Fruit fly (Drosophila melanogaster) whole organism, embryonic: ENCODE results near the gene CG11294.

Experiments
- Awh ChIP-seq: fragments of 200-800 bp; sonication (Bioruptor generic); IDR thresholded peaks from 2 replicates; pipeline ENCODE4, ENCODE4 v1.3.6; 2022; ENCODE audit warnings: missing biosample characterization, missing genetic modification characterization
- BEAF-32 ChIP-seq: fragments of 200-800 bp; sonication (Bioruptor generic); optimal IDR thresholded peaks from 3 replicates; lab custom pipeline; 2017; ENCODE audit warnings: missing biosample characterization, missing genetic modification characterization, mild to moderate bottlenecking, moderate library complexity, missing genetic modification reagents
- Bgb ChIP-seq: fragments of 200-800 bp; sonication (Bioruptor generic); IDR thresholded peaks from 2 replicates; pipeline ENCODE4 v1.3.6; 2022; ENCODE audit warnings: missing biosample characterization, missing genetic modification characterization; ENCODE audit not compliant: partially characterized antibody
- CG10543 ChIP-seq: fragments of 200-800 bp; sonication (Bioruptor generic); optimal IDR thresholded peaks from 3 replicates; lab custom pipeline; 2017; ENCODE audit warnings: missing biosample characterization, mild to moderate bottlenecking, missing genetic modification characterization, moderate library complexity
- CG11247 ChIP-seq: fragments of 200-800 bp; sonication (Bioruptor generic); IDR thresholded peaks from 2 replicates; pipeline ENCODE4 v1.3.6; 2022; ENCODE audit warnings: missing biosample characterization, missing genetic modification characterization
- CG12659 ChIP-seq: fragments of 200-800 bp; sonication (Bioruptor generic); optimal IDR thresholded peaks from 3 replicates; lab custom pipeline; 2017; ENCODE audit warnings: mild to moderate bottlenecking, missing biosample characterization, missing genetic modification reagents, missing genetic modification characterization
- CG12942 ChIP-seq: fragments of 200-800 bp; sonication (Bioruptor generic); optimal IDR thresholded peaks from 3 replicates; lab custom pipeline; 2016; ENCODE audit warnings: missing biosample characterization, missing genetic modification characterization
- CG14965 ChIP-seq: fragments of 200-800 bp; sonication (Bioruptor generic); optimal IDR thresholded peaks from 2 replicates; lab custom pipeline; 2016; ENCODE audit warnings: missing biosample characterization, missing genetic modification characterization, borderline replicate concordance
- CG15479 ChIP-seq: fragments of 200-800 bp; sonication (Bioruptor generic); optimal IDR thresholded peaks from 3 replicates; lab custom pipeline; 2019; ENCODE audit warnings: missing biosample characterization, mild to moderate bottlenecking, missing genetic modification characterization, moderate library complexity
- CG15601 ChIP-seq: fragments of 200-800 bp; sonication (Bioruptor generic); optimal IDR thresholded peaks from 3 replicates; lab custom pipeline; 2019; ENCODE audit warnings: missing biosample characterization, mild to moderate bottlenecking, missing genetic modification characterization, moderate library complexity
- CG16813 ChIP-seq: fragments of 200-800 bp; sonication (Bioruptor generic); IDR thresholded peaks from 3 replicates; pipeline ENCODE4 v1.3.6; 2022; ENCODE audit warnings: missing biosample characterization, missing genetic modification characterization; ENCODE audit not compliant: partially characterized antibody
- CG17186 ChIP-seq: fragments of 200-800 bp; sonication (Bioruptor generic); optimal IDR thresholded peaks from 3 replicates; lab custom pipeline; 2017; ENCODE audit warnings: missing biosample characterization, missing genetic modification reagents, missing genetic modification characterization
- CG2202 ChIP-seq: fragments of 200-800 bp; sonication (Bioruptor generic); optimal IDR thresholded peaks from 2 replicates; lab custom pipeline; 2018; ENCODE audit warnings: missing biosample characterization, mild to moderate bottlenecking, missing genetic modification characterization
- CG2712 ChIP-seq: fragments of 200-800 bp; optimal IDR thresholded peaks from 3 replicates; lab custom pipeline; 2019; ENCODE audit warnings: missing biosample characterization, mild to moderate bottlenecking, missing genetic modification characterization, moderate library complexity
- CG32767 ChIP-seq: fragments of 200-800 bp; sonication (Bioruptor generic); IDR thresholded peaks from 2 replicates; pipeline ENCODE4 v1.3.6; 2022; ENCODE audit warnings: missing biosample characterization, missing genetic modification characterization
- CG33213 ChIP-seq: fragments of 200-800 bp; sonication (Bioruptor generic); optimal IDR thresholded peaks from 3 replicates; lab custom pipeline; 2016; ENCODE audit warnings: missing biosample characterization, missing genetic modification characterization
- CG42726 ChIP-seq: fragments of 200-800 bp; sonication (Bioruptor generic); IDR thresholded peaks from 2 replicates; pipeline ENCODE4 v1.3.6; 2022; ENCODE audit warnings: missing biosample characterization, missing genetic modification characterization; ENCODE audit not compliant: partially characterized antibody
- CG4617 ChIP-seq: fragments of 200-800 bp; sonication (Bioruptor generic); optimal IDR thresholded peaks from 3 replicates; lab custom pipeline; 2016; ENCODE audit warnings: missing biosample characterization, missing genetic modification characterization, borderline replicate concordance
- CG7786 ChIP-seq: fragments of 200-800 bp; sonication (Bioruptor generic); optimal IDR thresholded peaks from 2 replicates; lab custom pipeline; 2016; ENCODE audit warnings: missing biosample characterization, missing genetic modification characterization
- Elba2 ChIP-seq: fragments of 200-800 bp; sonication (Bioruptor generic); optimal IDR thresholded peaks from 3 replicates; lab custom pipeline; 2016; ENCODE audit warnings: missing biosample characterization, missing genetic modification characterization
- HLH3B ChIP-seq: fragments of 200-800 bp; sonication (Bioruptor generic); IDR thresholded peaks from 2 replicates; pipeline ENCODE4 v1.3.6; 2022; ENCODE audit warnings: missing biosample characterization, missing genetic modification characterization
- HLHmδ ChIP-seq: fragments of 200-800 bp; sonication (Bioruptor generic); optimal IDR thresholded peaks from 2 replicates; lab custom pipeline; 2018; ENCODE audit warnings: missing biosample characterization, mild to moderate bottlenecking, missing genetic modification characterization, moderate library complexity
- HmgZ ChIP-seq: fragments of 200-800 bp; sonication (Bioruptor generic); optimal IDR thresholded peaks from 2 replicates; lab custom pipeline; 2018; ENCODE audit warnings: missing biosample characterization, mild to moderate bottlenecking, missing genetic modification characterization
- Hmr ChIP-seq: fragments of 200-800 bp; sonication (Bioruptor generic); optimal IDR thresholded peaks from 3 replicates; lab custom pipeline; 2017; ENCODE audit warnings: mild to moderate bottlenecking, missing biosample characterization, missing genetic modification reagents, missing genetic modification characterization
- Lim3 ChIP-seq: fragments of 200-800 bp; sonication (Bioruptor generic); IDR thresholded peaks from 2 replicates; pipeline ENCODE4 v1.3.6; 2022; ENCODE audit warnings: missing biosample characterization, missing genetic modification characterization
- MESR4 ChIP-seq: fragments of 200-800 bp; sonication (Bioruptor generic); optimal IDR thresholded peaks from 2 replicates; lab custom pipeline; 2018; ENCODE audit warnings: missing biosample characterization, mild to moderate bottlenecking, missing genetic modification characterization, moderate library complexity
- MTF-1 ChIP-seq: fragments of 200-800 bp; sonication (Bioruptor generic); optimal IDR thresholded peaks from 2 replicates; lab custom pipeline; 2018; ENCODE audit warnings: missing biosample characterization, mild to moderate bottlenecking, missing genetic modification characterization, borderline replicate concordance
- NK7.1 ChIP-seq: fragments of 200-800 bp; sonication (Bioruptor generic); optimal IDR thresholded peaks from 3 replicates; lab custom pipeline; 2016; ENCODE audit warnings: missing biosample characterization, missing genetic modification characterization
- Nf-YA ChIP-seq: fragments of 200-800 bp; sonication (Bioruptor generic); IDR thresholded peaks from 2 replicates; pipeline ENCODE4 v1.3.6; 2022; ENCODE audit warnings: missing biosample characterization, missing genetic modification characterization
- Rfx ChIP-seq: fragments of 200-800 bp; sonication (Bioruptor generic); IDR thresholded peaks from 2 replicates; pipeline ENCODE4 v1.3.6; 2022; ENCODE audit warnings: missing biosample characterization, missing genetic modification characterization
- Stat92E ChIP-seq, 3 experiments: fragments of >200 bp in 2 of 3; fragments of 200-800 bp in 1 of 3; sonication (Bioruptor generic) in 1 of 3; optimal IDR thresholded peaks; 2 replicates each; lab custom pipeline; 2017 to 2019; ENCODE audit warnings: missing biosample characterization in 3 of 3, missing genetic modification characterization in 3 of 3, mild to moderate bottlenecking in 1 of 3, moderate library complexity in 1 of 3
- ato ChIP-seq: fragments of 200-800 bp; sonication (Bioruptor generic); IDR thresholded peaks from 2 replicates; pipeline ENCODE4 v1.3.6; 2022; ENCODE audit warnings: missing biosample characterization, missing genetic modification characterization; ENCODE audit not compliant: partially characterized antibody
- bcd ChIP-seq: fragments of 200-800 bp; sonication (Bioruptor generic); optimal IDR thresholded peaks from 2 replicates; lab custom pipeline; 2017; ENCODE audit warnings: missing biosample characterization, mild to moderate bottlenecking, missing genetic modification characterization
- chinmo ChIP-seq: fragments of 200-800 bp; sonication (Bioruptor generic); IDR thresholded peaks from 4 replicates; pipeline ENCODE4 v1.3.6; 2022; ENCODE audit warnings: missing biosample characterization, missing genetic modification characterization; ENCODE audit not compliant: partially characterized antibody
- fu2 ChIP-seq: fragments of 200-800 bp; sonication (Bioruptor generic); optimal IDR thresholded peaks from 2 replicates; lab custom pipeline; 2016; ENCODE audit warnings: missing biosample characterization, missing genetic modification characterization
- gfzf ChIP-seq: fragments of 200-800 bp; sonication (Bioruptor generic); optimal IDR thresholded peaks from 2 replicates; lab custom pipeline; 2016; ENCODE audit warnings: missing biosample characterization, mild to moderate bottlenecking, missing genetic modification characterization, moderate library complexity
- lab ChIP-seq: fragments of 200-800 bp; sonication (Bioruptor generic); optimal IDR thresholded peaks from 3 replicates; lab custom pipeline; 2017; ENCODE audit warnings: missing biosample characterization, missing genetic modification characterization, mild to moderate bottlenecking, moderate library complexity, missing genetic modification reagents
- pfk ChIP-seq: fragments of 200-800 bp; sonication (Bioruptor generic); optimal IDR thresholded peaks from 2 replicates; lab custom pipeline; 2018; ENCODE audit warnings: missing biosample characterization, mild to moderate bottlenecking, missing genetic modification characterization, moderate library complexity
- sob ChIP-seq: fragments of 200-800 bp; sonication (Bioruptor generic); IDR thresholded peaks from 2 replicates; pipeline ENCODE4 v1.3.6; 2022; ENCODE audit warnings: missing biosample characterization, missing genetic modification characterization
- trem ChIP-seq: fragments of 200-800 bp; optimal IDR thresholded peaks from 3 replicates; lab custom pipeline; 2019; ENCODE audit warnings: missing biosample characterization, mild to moderate bottlenecking, missing genetic modification characterization, moderate library complexity
- tx ChIP-seq: fragments of 200-800 bp; sonication (Bioruptor generic); optimal IDR thresholded peaks from 2 replicates; lab custom pipeline; 2016; ENCODE audit warnings: missing biosample characterization, missing genetic modification characterization
- unpg ChIP-seq: fragments of 200-800 bp; sonication (Bioruptor generic); optimal IDR thresholded peaks from 3 replicates; lab custom pipeline; 2018; ENCODE audit warnings: missing biosample characterization, mild to moderate bottlenecking, missing genetic modification characterization, moderate library complexity

CG11294 gene

dm6 chrX:8676631-8677224 is 16.7 kb downstream of the CG11294 start, which contains the start of gene Rubicon (continued):
- TF ChIP-seq HLHmδ (GFP tag; lab: Kevin White, UChicago) (peak; percentile 76), chinmo (GFP tag; lab: Robert Waterston, UW) (peak; percentile 85; the same call in 2 of the 4 replicates), CG15479 (GFP tag; lab: Kevin White, UChicago) (no peak), HmgZ (tag; lab: Kevin White, UChicago) (peak; percentile 79), CG12942 (no peak), Elba2 (no peak), CG2712 (tag; lab: Kevin White, UChicago) (peak; percentile 67), CG42726 (GFP tag; lab: Robert Waterston, UW) (peak; percentile 90), Hmr (GFP tag; lab: Kevin White, UChicago) (peak; percentile 82), Lim3 (GFP tag; lab: Robert Waterston, UW) (no peak), MESR4 (GFP tag; lab: Kevin White, UChicago) (peak; percentile 90), bcd (GFP tag; lab: Kevin White, UChicago) (peak; percentile 32), Bgb (peak; percentile 95), CG17186 (GFP tag; lab: Kevin White, UChicago) (peak; percentile 42), lab (peak; percentile 56), CG32767 (GFP tag; lab: Robert Waterston, UW) (no peak), CG10543 (GFP tag; lab: Kevin White, UChicago) (peak; percentile 48), ato (GFP tag; lab: Robert Waterston, UW) (peak; percentile 75), CG14965 (GFP tag; lab: Kevin White, UChicago) (no peak), Awh (GFP tag; lab: Robert Waterston, UW) (peak; percentile 26; the same call in 1 of the 2 replicates), CG11247 (0 out of 2 replicates have a peak, but pooled peaks have one; percentile 18), CG7786 (GFP tag; lab: Kevin White, UChicago) (no peak), CG33213 (peak; percentile 80), Nf-YA (peak; percentile 66), unpg (peak; percentile 11), NK7.1 (no peak), tx (peak; percentile 1), Rfx (GFP tag; lab: Robert Waterston, UW) (peak; percentile 73), BEAF-32 (GFP tag; lab: Kevin White, UChicago) (peak; percentile 90), gfzf (GFP tag; lab: Kevin White, UChicago) (peak; percentile 64), CG4617 (GFP tag; lab: Kevin White, UChicago) (peak; percentile 49), CG15601 (tag; lab: Kevin White, UChicago) (peak; percentile 38), fu2 (peak; percentile 34), pfk (GFP tag; lab: Kevin White, UChicago) (no peak), Stat92E (GFP tag; optimal IDR thresholded peaks at IDR 0.05; lab: Kevin White, UChicago) (no peak), trem (peak; percentile 44), CG16813 (GFP tag; lab: Robert Waterston, UW) (peak; percentile 86), CG12659 (GFP tag; lab: Kevin White, UChicago) (peak; percentile 82), MTF-1 (GFP tag; lab: Kevin White, UChicago) (peak; percentile 48), HLH3B (GFP tag; lab: Robert Waterston, UW) (0 out of 2 replicates have a peak, but pooled peaks have one; percentile 30), CG2202 (tag; lab: Kevin White, UChicago) (peak; percentile 1), sob (GFP tag; lab: Robert Waterston, UW) (0 out of 2 replicates have a peak, but pooled peaks have one; percentile 43)
